Worm (Caenorhabditis elegans) whole organism, L2 larva: Measurements from ENCODE around the gene srsx-30.

ENCODE experiments used
- C34F6.9 ChIP-seq: fragments of 150-350 bp; optimal IDR thresholded peaks from 2 replicates; lab custom pipeline; 2014; ENCODE audit warnings: missing biosample characterization, missing genetic modification characterization
- ceh-82 ChIP-seq: fragments of 150-350 bp; optimal IDR thresholded peaks from 2 replicates; lab custom pipeline; 2014; ENCODE audit warnings: missing biosample characterization, missing genetic modification characterization
- egl-27 ChIP-seq: sonication (generic microtip); optimal IDR thresholded peaks from 3 replicates; lab custom pipeline; 2017; ENCODE audit warnings: missing biosample characterization, missing genetic modification reagents, missing genetic modification characterization
- elt-3 ChIP-seq: sonication (generic microtip); optimal IDR thresholded peaks from 2 replicates; lab custom pipeline; 2017; ENCODE audit warnings: missing biosample characterization, missing genetic modification characterization
- fos-1 ChIP-seq: fragments of 150-350 bp; optimal IDR thresholded peaks from 2 replicates; lab custom pipeline; 2014; ENCODE audit warnings: missing biosample characterization, missing genetic modification characterization
- skn-1 ChIP-seq: sonication (generic microtip); optimal IDR thresholded peaks from 2 replicates; lab custom pipeline; 2017; ENCODE audit warnings: missing biosample characterization, missing genetic modification characterization
- unc-62 ChIP-seq: fragments of 150-350 bp; optimal IDR thresholded peaks from 2 replicates; lab custom pipeline; 2014; ENCODE audit warnings: missing biosample characterization, missing genetic modification reagents, missing genetic modification characterization
- ztf-4 ChIP-seq: fragments of 150-350 bp; optimal IDR thresholded peaks from 2 replicates; lab custom pipeline; 2014; ENCODE audit warnings: missing biosample characterization, missing genetic modification characterization

DNA sequence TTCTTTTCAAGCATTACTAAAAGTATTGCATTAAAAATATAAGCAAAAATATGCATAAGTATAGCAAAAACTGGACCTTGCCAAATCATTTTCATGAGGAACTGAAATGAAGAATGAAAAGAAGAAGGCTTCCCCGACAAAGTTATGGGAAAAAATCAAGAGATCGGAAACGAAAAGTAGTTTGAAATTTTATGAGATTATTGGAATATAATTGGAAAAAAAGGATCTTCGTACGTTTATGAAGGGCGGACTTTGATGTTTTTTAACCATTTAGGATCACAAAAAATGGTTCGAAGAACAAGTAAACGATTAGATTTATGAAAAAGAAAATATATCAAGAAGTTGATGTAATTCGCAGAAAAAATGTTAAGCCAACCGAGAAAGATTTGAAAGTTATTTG lies 37.7 kb upstream of the srsx-30 start, which contains the start of gene srxa-18:
- TF ChIP-seq fos-1 (tag; lab: Kevin White, UChicago), result no peak
- TF ChIP-seq egl-27 (tag; lab: Kevin White, UChicago), result no peak
- no peak for TF ChIP-seq elt-3 (tag; lab: Kevin White, UChicago)
- TF ChIP-seq skn-1 (tag; lab: Kevin White, UChicago), result no peak
- no peak for TF ChIP-seq C34F6.9 (tag; lab: Kevin White, UChicago)
- no peak for TF ChIP-seq unc-62 (GFP tag; lab: Kevin White, UChicago)
- no peak for TF ChIP-seq ztf-4 (tag; lab: Kevin White, UChicago)
- TF ChIP-seq ceh-82 (tag; lab: Kevin White, UChicago), result no peak
